Fruit fly (Drosophila melanogaster) whole organism, prepupa: ENCODE data around the gene mbo.

Experiments
- CG10631 ChIP-seq: fragments of 200-800 bp; sonication (Bioruptor generic); optimal IDR thresholded peaks from 2 replicates; lab custom pipeline; 2016; ENCODE audit warnings: missing biosample characterization, missing genetic modification characterization
- CG34406 ChIP-seq: fragments of 200-800 bp; sonication (Bioruptor generic); optimal IDR thresholded peaks from 3 replicates; lab custom pipeline; 2016; ENCODE audit warnings: missing biosample characterization, missing genetic modification characterization
- CG6808 ChIP-seq: fragments of 200-800 bp; sonication (Bioruptor generic); optimal IDR thresholded peaks from 3 replicates; lab custom pipeline; 2017; ENCODE audit warnings: missing biosample characterization, missing genetic modification characterization, mild to moderate bottlenecking, moderate library complexity, missing genetic modification reagents
- CG7368 ChIP-seq: fragments of 200-800 bp; sonication (Bioruptor generic); optimal IDR thresholded peaks from 3 replicates; lab custom pipeline; 2016; ENCODE audit warnings: missing biosample characterization, missing genetic modification characterization
- CG8119 ChIP-seq: fragments of 200-800 bp; sonication (Bioruptor generic); IDR thresholded peaks from 3 replicates; pipeline ENCODE4 v1.3.6; 2022; ENCODE audit warnings: missing biosample characterization, missing genetic modification characterization
- CG8319 ChIP-seq: fragments of 200-800 bp; sonication (Bioruptor generic); optimal IDR thresholded peaks from 3 replicates; lab custom pipeline; 2016; ENCODE audit warnings: missing biosample characterization, missing genetic modification characterization
- Ets21C ChIP-seq: fragments of 200-800 bp; sonication (Bioruptor generic); optimal IDR thresholded peaks from 3 replicates; lab custom pipeline; 2016; ENCODE audit warnings: missing biosample characterization, missing genetic modification characterization
- Hr4 ChIP-seq: fragments of 200-800 bp; sonication (Bioruptor generic); optimal IDR thresholded peaks from 3 replicates; lab custom pipeline; 2016; ENCODE audit warnings: missing biosample characterization, missing genetic modification characterization
- OdsH ChIP-seq: fragments of 200-800 bp; sonication (Bioruptor generic); optimal IDR thresholded peaks from 3 replicates; lab custom pipeline; 2016; ENCODE audit warnings: missing biosample characterization, missing genetic modification characterization
- dac ChIP-seq: fragments of 200-800 bp; sonication (Bioruptor generic); optimal IDR thresholded peaks from 2 replicates; lab custom pipeline; 2017; ENCODE audit warnings: missing biosample characterization, mild to moderate bottlenecking, missing genetic modification characterization
- esn ChIP-seq: fragments of 200-800 bp; sonication (Bioruptor generic); optimal IDR thresholded peaks from 2 replicates; lab custom pipeline; 2016; ENCODE audit warnings: missing biosample characterization, mild to moderate bottlenecking, missing genetic modification characterization, moderate library complexity
- fkh ChIP-seq: fragments of 200-800 bp; sonication (Bioruptor generic); optimal IDR thresholded peaks from 3 replicates; lab custom pipeline; 2017; ENCODE audit warnings: missing biosample characterization, mild to moderate bottlenecking, missing genetic modification characterization, moderate library complexity

dm6 chr3R:12662531-12662930 is 16.3 kb downstream of the mbo start, which contains the start of gene CG14395:
- TF ChIP-seq esn (GFP tag; lab: Kevin White, UChicago) (no peak), Hr4 (GFP tag; lab: Kevin White, UChicago) (no peak), CG8319 (GFP tag; lab: Kevin White, UChicago) (no peak), OdsH (GFP tag; lab: Kevin White, UChicago) (no peak), dac (GFP tag; lab: Kevin White, UChicago) (no peak), CG7368 (GFP tag; lab: Kevin White, UChicago) (no peak), CG34406 (GFP tag; lab: Kevin White, UChicago) (no peak), CG8119 (GFP tag; lab: Robert Waterston, UW) (no peak; the same call in 2 of the 3 replicates), CG10631 (GFP tag; lab: Kevin White, UChicago) (no peak), CG6808 (no peak), fkh (GFP tag; lab: Kevin White, UChicago) (no peak), Ets21C (GFP tag; lab: Kevin White, UChicago) (no peak)
